Worm (Caenorhabditis elegans): ENCODE measurements around the gene T10G3.2.

T10G3.2 gene

DNA sequence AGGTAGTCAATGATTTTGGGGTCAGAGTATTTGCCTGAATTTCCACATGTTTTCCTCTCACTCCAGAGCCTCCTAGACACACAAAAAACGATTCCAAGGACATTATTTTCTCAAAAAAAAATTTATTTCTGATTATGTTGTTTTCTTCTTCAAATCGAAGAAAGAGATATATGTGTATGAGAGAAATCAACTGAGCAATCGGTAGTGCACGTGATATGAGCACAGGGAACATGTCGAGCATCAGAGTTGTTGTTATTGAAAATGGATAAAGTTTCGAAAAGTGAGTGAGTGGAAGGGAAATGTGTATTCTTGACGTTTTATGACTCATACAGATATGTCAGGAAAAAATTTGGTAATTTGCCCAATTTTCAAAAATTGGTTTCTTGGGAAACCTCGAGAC is 7.6 kb downstream of the T10G3.2 start (continued):
- TF ChIP-seq alr-1 (tag; optimal IDR thresholded peaks at IDR 0.05; ENCODE audit: borderline replicate concordance) (no peak), unc-98 (GFP tag; IDR thresholded peaks at IDR 0.05) (no peak), elt-2 (tag; optimal IDR thresholded peaks at IDR 0.05) (no peak), unc-130 (tag; optimal IDR thresholded peaks at IDR 0.05) (peak; percentile 21), egl-13 (tag; optimal IDR thresholded peaks at IDR 0.05) (no peak), lin-35 (GFP tag; optimal IDR thresholded peaks at IDR 0.05) (no peak), zag-1 (tag; optimal IDR thresholded peaks at IDR 0.05) (no peak), nhr-12 (tag; optimal IDR thresholded peaks at IDR 0.05) (no peak), sox-4 (tag; optimal IDR thresholded peaks at IDR 0.05) (no peak), fkh-4 (tag; optimal IDR thresholded peaks at IDR 0.05; ENCODE audit: borderline replicate concordance) (no peak), tbx-2 (tag; optimal IDR thresholded peaks at IDR 0.05) (no peak), sup-37 (GFP tag; optimal IDR thresholded peaks at IDR 0.05) (no peak), zip-4 (GFP tag; optimal IDR thresholded peaks at IDR 0.05) (no peak), ceh-88 (GFP tag; IDR thresholded peaks at IDR 0.05) (no peak), egl-27 (tag; optimal IDR thresholded peaks at IDR 0.05) (no peak), lin-13 (GFP tag; optimal IDR thresholded peaks at IDR 0.05) (no peak), lir-3 (tag; optimal IDR thresholded peaks at IDR 0.05; ENCODE audit: poor library complexity) (no peak), nhr-85 (tag) (no peak), skn-1 (tag; optimal IDR thresholded peaks at IDR 0.05) (no peak), dsc-1 (tag; optimal IDR thresholded peaks at IDR 0.05) (no peak), lin-14 (GFP tag; optimal IDR thresholded peaks at IDR 0.05) (peak; percentile 54), ceh-90 (tag; optimal IDR thresholded peaks at IDR 0.05) (no peak), nhr-76 (tag; optimal IDR thresholded peaks at IDR 0.05) (no peak), rnt-1 (tag; optimal IDR thresholded peaks at IDR 0.05) (peak; percentile 61), hlh-17 (GFP tag; optimal IDR thresholded peaks at IDR 0.05; ENCODE audit: borderline replicate concordance) (no peak), lsy-2 (tag; optimal IDR thresholded peaks at IDR 0.05) (peak; percentile 35 to 47), mdl-1 (tag; optimal IDR thresholded peaks at IDR 0.05) (no peak), dpl-1 (GFP tag; optimal IDR thresholded peaks at IDR 0.05) (no peak), nhr-77 (tag; optimal IDR thresholded peaks at IDR 0.05) (no peak), aly-2 (tag; optimal IDR thresholded peaks at IDR 0.05) (no peak), nhr-237 (tag; optimal IDR thresholded peaks at IDR 0.05) (no peak), efl-3 (GFP tag; optimal IDR thresholded peaks at IDR 0.05) (no peak), tlp-1 (tag; optimal IDR thresholded peaks at IDR 0.05) (no peak), snu-23 (GFP tag; optimal IDR thresholded peaks at IDR 0.05) (peak; percentile 29)

DNA sequence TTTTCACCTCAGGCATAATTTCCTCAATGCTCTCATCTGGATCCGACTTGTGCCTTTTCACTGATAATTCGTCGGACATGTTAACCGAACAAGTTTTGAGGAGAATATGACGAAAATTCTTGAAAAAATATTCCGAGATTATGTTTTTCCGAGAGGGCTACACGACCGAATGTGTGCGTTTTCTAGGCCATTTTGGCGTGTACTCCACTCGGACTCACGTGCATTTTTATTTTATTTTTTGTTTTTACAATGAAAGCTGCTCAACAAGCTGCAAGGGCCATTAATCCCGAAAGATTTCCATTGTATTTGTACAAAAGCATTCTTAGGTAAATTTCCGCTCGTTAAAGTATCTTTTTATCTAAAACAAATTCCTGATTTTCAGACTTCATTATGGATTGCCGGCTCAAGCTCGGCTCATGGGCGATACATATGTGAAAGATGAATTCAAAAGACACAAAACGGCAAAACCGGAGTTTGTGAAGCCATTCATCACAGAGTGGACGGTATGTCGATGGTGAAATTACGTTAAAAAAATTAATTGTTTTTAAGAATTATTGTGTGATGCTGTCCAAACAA is 11.4 kb downstream of the T10G3.2 start, which contains the start of the genes F25H9.6 and F25H9.7:
TSS of gene F25H9.6 (minus strand) at position 172 of the 576 bp plus-strand sequence.
TSS of gene F25H9.7 (plus strand) at position 187 of the 576 bp plus-strand sequence.
- TF ChIP-seq unc-30 (tag; optimal IDR thresholded peaks at IDR 0.05) (no peak), elt-2 (tag; optimal IDR thresholded peaks at IDR 0.05) (peak; percentile 87), ama-1 (optimal IDR thresholded peaks at IDR 0.05) (no peak), fkh-10 (GFP tag; optimal IDR thresholded peaks at IDR 0.05) (no peak), xbp-1 (tag; optimal IDR thresholded peaks at IDR 0.05) (peak; percentile 91), pag-3 (tag; optimal IDR thresholded peaks at IDR 0.05; ENCODE audit: borderline replicate concordance, insufficient read depth) (no peak), efl-3 (GFP tag; optimal IDR thresholded peaks at IDR 0.05) (peak; percentile 88), fos-1 (tag; optimal IDR thresholded peaks at IDR 0.05) (peak; percentile 72), nhr-11 (tag; optimal IDR thresholded peaks at IDR 0.05) (peak; percentile 39), lin-35 (GFP tag; optimal IDR thresholded peaks at IDR 0.05) (peak; percentile 63 to 84), mep-1 (tag; optimal IDR thresholded peaks at IDR 0.05) (peak; percentile 89), mab-9 (GFP tag; IDR thresholded peaks at IDR 0.05) (peak; percentile 94), ztf-4 (tag; optimal IDR thresholded peaks at IDR 0.05) (peak; percentile 34), lin-15B (tag; optimal IDR thresholded peaks at IDR 0.05) (peak; percentile 66), nhr-71 (tag; optimal IDR thresholded peaks at IDR 0.05) (peak; percentile 96), unc-130 (tag; optimal IDR thresholded peaks at IDR 0.05) (peak; percentile 47), elt-3 (tag; optimal IDR thresholded peaks at IDR 0.05) (peak in 3 of 6 experiments; percentile 15 to 77 (median 54)), egl-27 (tag; optimal IDR thresholded peaks at IDR 0.05) (no peak), aha-1 (tag; optimal IDR thresholded peaks at IDR 0.05) (no peak), ztf-11 (tag; optimal IDR thresholded peaks at IDR 0.05) (peak in 1 of 2 experiments; percentile 99), efl-1 (optimal IDR thresholded peaks at IDR 0.05) (peak; percentile 80 to 83), efl-1 (GFP tag; optimal IDR thresholded peaks at IDR 0.05 in 1 of 2) (peak; percentile 77 to 97), tlp-1 (tag; optimal IDR thresholded peaks at IDR 0.05) (no peak), jun-1 (tag; optimal IDR thresholded peaks at IDR 0.05) (peak; percentile 69), snu-23 (GFP tag; optimal IDR thresholded peaks at IDR 0.05) (peak; percentile 95), F16B12.6 (tag; optimal IDR thresholded peaks at IDR 0.05) (peak; percentile 62)

Data from whole organism, L1 larva.